Fruit fly (Drosophila melanogaster): Measurements from ENCODE around the gene CG15563.
A peak's percentile ranks its signal among the peaks of the same experiment; 100 is the strongest.

Gene CG15563

dm6 chr3R:31220456-31221336 lies 11.4 kb downstream of the CG15563 start, which contains the start of gene CG12054 (continued):
- peak; percentile 28 for TF ChIP-seq Ets97D (GFP tag; optimal IDR thresholded peaks at IDR 0.05)
- no peak for TF ChIP-seq vvl (GFP tag; IDR thresholded peaks at IDR 0.05)
- no peak for TF ChIP-seq jigr1 (GFP tag; IDR thresholded peaks at IDR 0.05)
- TF ChIP-seq CG4404 (GFP tag; IDR thresholded peaks at IDR 0.05), result no peak
- TF ChIP-seq Gug (GFP tag; IDR thresholded peaks at IDR 0.05), result peak; percentile 3; the same call in 1 of the 4 replicates
- TF ChIP-seq CG15479 (GFP tag; optimal IDR thresholded peaks at IDR 0.05), result peak; percentile 93
- TF ChIP-seq fd96Cb (tag; optimal IDR thresholded peaks at IDR 0.05), result no peak
- TF ChIP-seq CG9797 (GFP tag; optimal IDR thresholded peaks at IDR 0.05), result peak; percentile 91
- no peak for TF ChIP-seq NK7.1 (GFP tag; optimal IDR thresholded peaks at IDR 0.05)
- no peak for TF ChIP-seq CG2199 (GFP tag; IDR thresholded peaks at IDR 0.05)
- no peak for TF ChIP-seq peb (GFP tag; IDR thresholded peaks at IDR 0.05)
- TF ChIP-seq CG11085 (GFP tag; IDR thresholded peaks at IDR 0.05), result no peak
- no peak for TF ChIP-seq sens (GFP tag)
- TF ChIP-seq Atf-2 (GFP tag; optimal IDR thresholded peaks at IDR 0.05), result no peak
- TF ChIP-seq CG13894 (tag; optimal IDR thresholded peaks at IDR 0.05), result peak; percentile 7
- peak; percentile 10 for TF ChIP-seq Xbp1 (GFP tag; optimal IDR thresholded peaks at IDR 0.05)
- peak; percentile 37 for TF ChIP-seq B-H2 (GFP tag; optimal IDR thresholded peaks at IDR 0.05)
- TF ChIP-seq ase (GFP tag; IDR thresholded peaks at IDR 0.05), result no peak
- TF ChIP-seq CG4820 (GFP tag; optimal IDR thresholded peaks at IDR 0.05), result no peak
- TF ChIP-seq CG1024 (GFP tag; IDR thresholded peaks at IDR 0.05), result no peak
- no peak for TF ChIP-seq da (GFP tag; optimal IDR thresholded peaks at IDR 0.05)
- no peak for TF ChIP-seq CG14965 (GFP tag; optimal IDR thresholded peaks at IDR 0.05; ENCODE audit: borderline replicate concordance)
- TF ChIP-seq CG12219 (GFP tag; optimal IDR thresholded peaks at IDR 0.05), result no peak
- TF ChIP-seq Max (GFP tag; optimal IDR thresholded peaks at IDR 0.05), result no peak
- no peak for TF ChIP-seq bab2 (GFP tag; optimal IDR thresholded peaks at IDR 0.05)
- no peak for TF ChIP-seq seq (GFP tag; IDR thresholded peaks at IDR 0.05)
- no peak for TF ChIP-seq CHES-1-like (GFP tag; optimal IDR thresholded peaks at IDR 0.05)
- peak; percentile 32 for TF ChIP-seq CG12659 (GFP tag; optimal IDR thresholded peaks at IDR 0.05)
- TF ChIP-seq B-H1 (GFP tag; IDR thresholded peaks at IDR 0.05), result no peak
- peak; percentile 90 for TF ChIP-seq CG8478 (optimal IDR thresholded peaks at IDR 0.05)
- no peak for TF ChIP-seq H15 (GFP tag; IDR thresholded peaks at IDR 0.05)
- no peak for TF ChIP-seq CG18262 (tag; optimal IDR thresholded peaks at IDR 0.05)
- no peak for TF ChIP-seq grn (GFP tag; optimal IDR thresholded peaks at IDR 0.05)
- TF ChIP-seq CG33557 (GFP tag; optimal IDR thresholded peaks at IDR 0.05), result peak; percentile 15
- peak; percentile 45 for TF ChIP-seq fu2 (GFP tag; optimal IDR thresholded peaks at IDR 0.05)
- no peak for TF ChIP-seq cad (GFP tag; optimal IDR thresholded peaks at IDR 0.05)
- TF ChIP-seq Opbp (GFP tag; IDR thresholded peaks at IDR 0.05; ENCODE audit: partially characterized antibody), result no peak
- no peak for TF ChIP-seq Fer3 (tag; optimal IDR thresholded peaks at IDR 0.05)
- TF ChIP-seq Pdp1 (GFP tag; optimal IDR thresholded peaks at IDR 0.05), result peak in 1 of 2 experiments; percentile 100
- TF ChIP-seq CG1603 (tag; optimal IDR thresholded peaks at IDR 0.05), result peak; percentile 63
- TF ChIP-seq CG17802 (tag; optimal IDR thresholded peaks at IDR 0.05), result no peak
- TF ChIP-seq CG11504 (tag; optimal IDR thresholded peaks at IDR 0.05), result peak; percentile 23
- peak; percentile 60 for TF ChIP-seq CTCF (GFP tag; optimal IDR thresholded peaks at IDR 0.05)
- TF ChIP-seq p53 (GFP tag; optimal IDR thresholded peaks at IDR 0.05), result no peak
- TF ChIP-seq CG6683 (GFP tag; optimal IDR thresholded peaks at IDR 0.05), result no peak
- no peak for TF ChIP-seq sc (optimal IDR thresholded peaks at IDR 0.05)
- TF ChIP-seq sc (GFP tag; optimal IDR thresholded peaks at IDR 0.05), result no peak
- no peak for TF ChIP-seq ara (GFP tag; IDR thresholded peaks at IDR 0.05)
- no peak for TF ChIP-seq HLHmδ (GFP tag; optimal IDR thresholded peaks at IDR 0.05)
- no peak for TF ChIP-seq bsh (GFP tag; optimal IDR thresholded peaks at IDR 0.05)
- TF ChIP-seq Bteb2 (GFP tag; optimal IDR thresholded peaks at IDR 0.05), result no peak

All from whole organism, embryonic.